Worm (Caenorhabditis elegans): ENCODE results near the gene srz-97.

- no peak for TF ChIP-seq unc-55 (GFP tag; optimal IDR thresholded peaks at IDR 0.05)
- TF ChIP-seq nhr-25 (tag; optimal IDR thresholded peaks at IDR 0.05), result no peak
- no peak for TF ChIP-seq fos-1 (tag; optimal IDR thresholded peaks at IDR 0.05)
- no peak for TF ChIP-seq sma-3 (GFP tag; optimal IDR thresholded peaks at IDR 0.05)
- TF ChIP-seq unc-62 (GFP tag; optimal IDR thresholded peaks at IDR 0.05), result no peak
- no peak for TF ChIP-seq nhr-237 (tag; optimal IDR thresholded peaks at IDR 0.05)
- TF ChIP-seq sem-4 (tag; optimal IDR thresholded peaks at IDR 0.05), result no peak
- TF ChIP-seq unc-39 (tag; optimal IDR thresholded peaks at IDR 0.05), result no peak
- no peak for TF ChIP-seq nhr-77 (tag; optimal IDR thresholded peaks at IDR 0.05)
- TF ChIP-seq ama-1 (optimal IDR thresholded peaks at IDR 0.05), result no peak
These were observed 6.1 kb upstream of the srz-97 start, which contains the start of gene clec-56 for ce11 chrV:14474099-14474498.

Data from whole organism, L2 larva.